Fruit fly (Drosophila melanogaster) whole organism, pupa: ENCODE results near the gene grnd.

Source experiments
- CG10348 ChIP-seq: fragments of 200-800 bp; sonication (Bioruptor generic); IDR thresholded peaks from 2 replicates; pipeline ENCODE4 v1.3.6; 2022; ENCODE audit warnings: missing biosample characterization, missing genetic modification characterization
- CG12605 ChIP-seq: fragments of 200-800 bp; sonication (Bioruptor generic); IDR thresholded peaks from 2 replicates; pipeline ENCODE4 v1.3.6; 2022; ENCODE audit warnings: missing biosample characterization, missing genetic modification characterization
- CG13204 ChIP-seq: fragments of 200-800 bp; sonication (Bioruptor generic); optimal IDR thresholded peaks from 2 replicates; lab custom pipeline; 2018; ENCODE audit warnings: missing biosample characterization, mild to moderate bottlenecking, missing genetic modification characterization, moderate library complexity
- CG14655 ChIP-seq: fragments of 200-800 bp; sonication (Bioruptor generic); optimal IDR thresholded peaks from 3 replicates; lab custom pipeline; 2017; ENCODE audit warnings: mild to moderate bottlenecking, missing biosample characterization, missing genetic modification reagents, missing genetic modification characterization
- CG15710 ChIP-seq: fragments of 200-800 bp; sonication (Bioruptor generic); optimal IDR thresholded peaks from 2 replicates; lab custom pipeline; 2018; ENCODE audit warnings: missing biosample characterization, mild to moderate bottlenecking, missing genetic modification characterization, moderate library complexity
- CG17806 ChIP-seq: fragments of 200-800 bp; sonication (Bioruptor generic); optimal IDR thresholded peaks from 2 replicates; lab custom pipeline; 2018; ENCODE audit warnings: missing biosample characterization, mild to moderate bottlenecking, missing genetic modification characterization, moderate library complexity
- CG32121 ChIP-seq: fragments of 200-800 bp; sonication (Bioruptor generic); IDR thresholded peaks from 2 replicates; pipeline ENCODE4 v1.3.6; 2022; ENCODE audit warnings: missing biosample characterization, missing genetic modification characterization
- CG34367 ChIP-seq: fragments of 200-800 bp; sonication (Bioruptor generic); optimal IDR thresholded peaks from 2 replicates; lab custom pipeline; 2018; ENCODE audit warnings: missing biosample characterization, mild to moderate bottlenecking, missing genetic modification characterization
- CG4496 ChIP-seq: fragments of 200-800 bp; sonication (Bioruptor generic); IDR thresholded peaks from 3 replicates; pipeline ENCODE4 v1.3.6; 2022; ENCODE audit warnings: missing biosample characterization, missing genetic modification characterization
- CG8159 ChIP-seq: fragments of 200-800 bp; sonication (Bioruptor generic); optimal IDR thresholded peaks from 3 replicates; lab custom pipeline; 2018; ENCODE audit warnings: missing biosample characterization, mild to moderate bottlenecking, missing genetic modification characterization, moderate library complexity
- CG8301 ChIP-seq: fragments of 200-800 bp; sonication (Bioruptor generic); optimal IDR thresholded peaks from 2 replicates; lab custom pipeline; 2018; ENCODE audit warnings: missing biosample characterization, mild to moderate bottlenecking, missing genetic modification characterization
- CG9948 ChIP-seq: fragments of 200-800 bp; sonication (Bioruptor generic); optimal IDR thresholded peaks from 2 replicates; lab custom pipeline; 2018; ENCODE audit warnings: missing biosample characterization, mild to moderate bottlenecking, missing genetic modification characterization, moderate library complexity
- D1 ChIP-seq: fragments of 200-800 bp; sonication (Bioruptor generic); optimal IDR thresholded peaks from 2 replicates; lab custom pipeline; 2018; ENCODE audit warnings: missing biosample characterization, mild to moderate bottlenecking, missing genetic modification characterization, moderate library complexity
- EcR ChIP-seq: fragments of 200-800 bp; sonication (Bioruptor generic); optimal IDR thresholded peaks from 3 replicates; lab custom pipeline; 2019; ENCODE audit warnings: missing biosample characterization, missing genetic modification characterization, mild to moderate bottlenecking, moderate library complexity, missing genetic modification reagents
- Ets98B ChIP-seq: fragments of 200-800 bp; sonication (Bioruptor generic); IDR thresholded peaks from 2 replicates; pipeline ENCODE4 v1.3.6; 2022; ENCODE audit warnings: missing biosample characterization, missing genetic modification characterization
- Pif1A ChIP-seq: fragments of 200-800 bp; sonication (Bioruptor generic); optimal IDR thresholded peaks from 3 replicates; lab custom pipeline; 2016; ENCODE audit warnings: missing biosample characterization, missing genetic modification characterization
- Pif1B ChIP-seq: fragments of 200-800 bp; sonication (Bioruptor generic); optimal IDR thresholded peaks from 3 replicates; lab custom pipeline; 2016; ENCODE audit warnings: missing biosample characterization, missing genetic modification characterization
- Snoo ChIP-seq: fragments of 200-800 bp; sonication (Bioruptor generic); optimal IDR thresholded peaks from 3 replicates; lab custom pipeline; 2017; ENCODE audit warnings: missing biosample characterization, mild to moderate bottlenecking, missing genetic modification characterization, inconsistent platforms
- fd96Ca ChIP-seq: fragments of 200-800 bp; sonication (Bioruptor generic); IDR thresholded peaks from 3 replicates; pipeline ENCODE4 v1.3.6; 2022; ENCODE audit warnings: missing biosample characterization, missing genetic modification characterization
- gl ChIP-seq: fragments of 200-800 bp; sonication (Bioruptor generic); optimal IDR thresholded peaks from 2 replicates; lab custom pipeline; 2018; ENCODE audit warnings: missing biosample characterization, mild to moderate bottlenecking, missing genetic modification characterization
- rn ChIP-seq: fragments of 200-800 bp; sonication (Bioruptor generic); IDR thresholded peaks from 2 replicates; pipeline ENCODE4 v1.3.6; 2022; ENCODE audit warnings: missing biosample characterization, missing genetic modification characterization

Gene grnd

DNA sequence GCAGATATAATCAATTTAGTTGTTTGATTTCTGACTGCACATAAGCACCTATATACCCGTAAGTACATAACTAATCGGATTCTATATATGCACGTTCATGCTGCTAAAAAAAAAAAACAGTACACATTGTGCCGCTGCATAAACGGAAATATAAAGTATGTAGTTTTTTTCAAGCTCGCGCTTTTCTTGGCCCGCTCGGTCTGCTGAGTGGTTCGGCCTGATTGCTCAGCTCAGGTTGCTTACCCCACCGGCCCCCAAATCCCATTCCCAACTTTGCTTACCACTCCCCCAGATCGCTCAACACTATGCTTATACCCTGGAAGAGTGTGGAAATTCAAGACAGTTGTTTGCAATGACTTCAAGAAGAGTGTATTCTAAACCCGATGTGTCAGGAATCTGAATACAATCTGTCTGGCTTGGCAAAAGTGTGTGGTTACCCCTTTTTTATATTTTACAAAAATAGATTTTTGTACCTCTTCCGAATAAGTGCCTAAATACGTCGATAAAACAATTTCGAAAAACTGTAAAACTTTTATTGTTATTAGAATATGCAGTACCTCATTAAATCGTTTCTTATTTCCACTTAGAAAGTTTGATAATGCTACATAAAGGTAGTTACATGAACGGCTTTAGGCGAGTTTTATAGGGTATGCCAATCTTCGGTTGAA lies 6.6 kb upstream of the grnd start:
- TF ChIP-seq CG15710 (tag; lab: Kevin White, UChicago) (no peak), Ets98B (no peak), CG14655 (no peak), CG10348 (GFP tag; lab: Robert Waterston, UW) (no peak), CG12605 (GFP tag; lab: Robert Waterston, UW) (no peak), rn (no peak), gl (tag; lab: Kevin White, UChicago) (no peak), fd96Ca (GFP tag; lab: Robert Waterston, UW) (no peak), CG8301 (tag; lab: Kevin White, UChicago) (no peak), Pif1A (GFP tag; lab: Kevin White, UChicago) (no peak), CG13204 (GFP tag; lab: Kevin White, UChicago) (no peak), CG9948 (tag; lab: Kevin White, UChicago) (no peak), EcR (GFP tag; lab: Kevin White, UChicago) (no peak), CG8159 (tag; lab: Kevin White, UChicago) (no peak), CG17806 (tag; lab: Kevin White, UChicago) (no peak), CG32121 (GFP tag; lab: Robert Waterston, UW) (no peak)

- no peak for TF ChIP-seq CG14655
- no peak for TF ChIP-seq CG8159 (tag; lab: Kevin White, UChicago)
- TF ChIP-seq Ets98B = no peak
- TF ChIP-seq gl (tag; lab: Kevin White, UChicago) = no peak
- TF ChIP-seq EcR (GFP tag; lab: Kevin White, UChicago) = peak; percentile 7
- TF ChIP-seq CG4496 (GFP tag; lab: Robert Waterston, UW) = 0 out of 3 replicates have a peak, but pooled peaks have one; percentile 25
- TF ChIP-seq CG15710 (tag; lab: Kevin White, UChicago) = no peak
- no peak for TF ChIP-seq CG32121 (GFP tag; lab: Robert Waterston, UW)
- TF ChIP-seq CG12605 (GFP tag; lab: Robert Waterston, UW) = no peak
Observed at dm6 chr2L:18479177-18479521, 6.1 kb upstream of the grnd start.

- TF ChIP-seq CG4496 (GFP tag; lab: Robert Waterston, UW) (no peak), EcR (GFP tag; lab: Kevin White, UChicago) (peak; percentile 73), CG17806 (tag; lab: Kevin White, UChicago) (no peak)
Observed at dm6 chr2L:18480326-18481028, 4.7 kb upstream of the grnd start.

dm6 chr2L:18481064-18481463 lies 4.2 kb upstream of the grnd start:
- TF ChIP-seq CG9948 (tag; lab: Kevin White, UChicago) = no peak
- TF ChIP-seq Pif1A (GFP tag; lab: Kevin White, UChicago) = no peak
- TF ChIP-seq CG15710 (tag; lab: Kevin White, UChicago) = no peak
- TF ChIP-seq rn = no peak
- no peak for TF ChIP-seq CG8301 (tag; lab: Kevin White, UChicago)
- TF ChIP-seq CG14655 = no peak
- TF ChIP-seq gl (tag; lab: Kevin White, UChicago) = no peak
- no peak for TF ChIP-seq Pif1B (GFP tag; lab: Kevin White, UChicago)
- TF ChIP-seq Snoo (tag; lab: Kevin White, UChicago) = no peak
- TF ChIP-seq CG17806 (tag; lab: Kevin White, UChicago) = no peak
- no peak for TF ChIP-seq CG32121 (GFP tag; lab: Robert Waterston, UW)

- TF ChIP-seq EcR (GFP tag; lab: Kevin White, UChicago) (peak; percentile 70), CG4496 (GFP tag; lab: Robert Waterston, UW) (no peak), CG13204 (GFP tag; lab: Kevin White, UChicago) (peak; percentile 60)
Observed at dm6 chr2L:18481746-18482145, 3.5 kb upstream of the grnd start.

dm6 chr2L:18482170-18482569 lies 3.0 kb upstream of the grnd start:
- no peak for TF ChIP-seq fd96Ca (GFP tag; lab: Robert Waterston, UW)
- no peak for TF ChIP-seq CG10348 (GFP tag; lab: Robert Waterston, UW)
- TF ChIP-seq CG34367 = peak; percentile 57
- peak; percentile 83 for TF ChIP-seq CG14655
- TF ChIP-seq Ets98B = 0 out of 2 replicates have a peak, but pooled peaks have one; percentile 28
- TF ChIP-seq Pif1B (GFP tag; lab: Kevin White, UChicago) = peak; percentile 31
- TF ChIP-seq Pif1A (GFP tag; lab: Kevin White, UChicago) = peak; percentile 49
- TF ChIP-seq CG17806 (tag; lab: Kevin White, UChicago) = peak; percentile 77
- peak; percentile 59 for TF ChIP-seq CG8301 (tag; lab: Kevin White, UChicago)
- TF ChIP-seq rn = no peak
- TF ChIP-seq CG4496 (GFP tag; lab: Robert Waterston, UW) = 0 out of 3 replicates have a peak, but pooled peaks have one; percentile 24
- TF ChIP-seq CG13204 (GFP tag; lab: Kevin White, UChicago) = no peak
- TF ChIP-seq CG9948 (tag; lab: Kevin White, UChicago) = peak; percentile 87
- TF ChIP-seq Snoo (tag; lab: Kevin White, UChicago) = no peak
- peak; percentile 71 for TF ChIP-seq CG15710 (tag; lab: Kevin White, UChicago)
- peak; percentile 18; the same call in 1 of the 2 replicates for TF ChIP-seq CG32121 (GFP tag; lab: Robert Waterston, UW)
- 0 out of 2 replicates have a peak, but pooled peaks have one; percentile 19 for TF ChIP-seq CG12605 (GFP tag; lab: Robert Waterston, UW)
- peak; percentile 74 for TF ChIP-seq D1 (tag; lab: Kevin White, UChicago)
- TF ChIP-seq CG8159 (tag; lab: Kevin White, UChicago) = peak; percentile 84
